Fruit fly (Drosophila melanogaster) whole organism, wandering third instar larva: ENCODE data around the gene CG3164.

Experiments used
- Abd-B ChIP-seq: fragments of >200 bp; optimal IDR thresholded peaks from 2 replicates; lab custom pipeline; 2017; ENCODE audit warnings: missing biosample characterization, missing genetic modification characterization
- CG32264 ChIP-seq: fragments of 200-800 bp; sonication (Bioruptor generic); optimal IDR thresholded peaks from 2 replicates; lab custom pipeline; 2016; ENCODE audit warnings: missing biosample characterization, missing genetic modification characterization
- CrebA ChIP-seq: fragments of 200-800 bp; sonication (Bioruptor generic); optimal IDR thresholded peaks from 2 replicates; lab custom pipeline; 2016; ENCODE audit warnings: missing biosample characterization, mild to moderate bottlenecking, missing genetic modification characterization, borderline replicate concordance
- Dif ChIP-seq: fragments of 200-275, 200-300 bp; sonication (Bioruptor generic); optimal IDR thresholded peaks from 2 replicates; lab custom pipeline; 2018; ENCODE audit warnings: missing biosample characterization, missing genetic modification characterization; ENCODE audit not compliant: partially characterized antibody
- Hr78 ChIP-seq: fragments of >200 bp; optimal IDR thresholded peaks from 2 replicates; lab custom pipeline; 2017; ENCODE audit warnings: missing biosample characterization, missing genetic modification characterization
- Myc ChIP-seq: fragments of >200 bp; optimal IDR thresholded peaks from 2 replicates; lab custom pipeline; 2017
- Rel ChIP-seq, 2 experiments: fragments of 200-800 bp; sonication (Bioruptor generic) in 1 of 2; optimal IDR thresholded peaks; 2 replicates in 1 of 2; 3 replicates in 1 of 2; lab custom pipeline; 2016 to 2019; ENCODE audit warnings: mild to moderate bottlenecking in 2 of 2, missing biosample characterization in 2 of 2, missing genetic modification characterization in 2 of 2, moderate library complexity in 1 of 2
- dl ChIP-seq, 2 experiments: fragments of 175-275, 200-275 bp in 1 of 2; fragments of 200-275 bp in 1 of 2; sonication (Bioruptor generic); optimal IDR thresholded peaks; lab custom pipeline; 2018; ENCODE audit warnings: mild to moderate bottlenecking in 2 of 2, missing biosample characterization in 2 of 2, missing genetic modification characterization in 2 of 2, moderate library complexity in 2 of 2; ENCODE audit not compliant: partially characterized antibody in 2 of 2, insufficient read depth in 1 of 2
- h ChIP-seq: fragments of 200-800 bp; sonication (Bioruptor generic); optimal IDR thresholded peaks from 3 replicates; lab custom pipeline; 2016; ENCODE audit warnings: missing biosample characterization, mild to moderate bottlenecking, missing genetic modification characterization
- lola ChIP-seq: fragments of >200 bp; optimal IDR thresholded peaks from 2 replicates; lab custom pipeline; 2017; ENCODE audit warnings: missing biosample characterization, missing genetic modification characterization
- psq ChIP-seq: fragments of 200-800 bp; sonication (Bioruptor generic); optimal IDR thresholded peaks from 3 replicates; lab custom pipeline; 2017; ENCODE audit warnings: missing biosample characterization, mild to moderate bottlenecking, missing genetic modification characterization, moderate library complexity
- rgr ChIP-seq: fragments of 200-800 bp; sonication (Bioruptor generic); optimal IDR thresholded peaks from 3 replicates; lab custom pipeline; 2016; ENCODE audit warnings: missing biosample characterization, mild to moderate bottlenecking, missing genetic modification characterization
- sv ChIP-seq: fragments of 200-800 bp; sonication (Bioruptor generic); optimal IDR thresholded peaks from 3 replicates; lab custom pipeline; 2016; ENCODE audit warnings: missing biosample characterization, missing genetic modification characterization
- woc ChIP-seq: sonication (Bioruptor generic); optimal IDR thresholded peaks from 2 replicates; lab custom pipeline; 2016; ENCODE audit warnings: missing biosample characterization, mild to moderate bottlenecking, missing genetic modification characterization

DNA sequence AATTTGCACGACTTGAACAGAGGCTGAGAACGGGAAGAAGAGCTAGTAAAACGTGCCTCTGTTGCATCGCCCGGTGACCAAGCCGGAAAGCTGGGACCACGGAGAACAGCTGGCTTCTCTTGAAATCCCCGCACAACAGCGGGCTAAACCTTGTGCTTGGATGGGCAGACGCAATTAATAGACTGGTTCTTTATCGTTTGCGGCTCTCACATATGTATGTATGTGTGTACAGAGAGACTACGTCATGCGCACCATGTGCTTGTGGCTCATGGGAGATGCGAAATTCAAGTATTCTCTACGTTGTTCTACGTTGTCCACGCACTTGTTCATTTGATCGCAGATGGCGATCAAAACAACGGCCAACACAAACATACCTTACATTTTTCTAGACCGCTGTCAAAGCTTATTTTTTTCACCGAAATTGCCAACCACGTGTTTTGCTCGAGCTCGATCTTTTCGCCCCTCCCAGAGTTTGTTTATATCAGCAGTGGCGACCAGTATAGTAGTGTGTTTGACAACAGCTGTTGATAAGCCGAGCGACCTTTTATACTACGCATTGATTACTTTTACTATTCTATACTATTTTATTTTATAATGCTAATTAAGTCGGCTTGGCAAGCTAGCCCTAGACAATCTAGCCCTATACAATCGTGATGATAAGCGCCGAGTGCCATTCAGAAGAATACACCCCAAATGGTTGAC, 21.3 kb downstream of the CG3164 start:
- TF ChIP-seq h (GFP tag; lab: Kevin White, UChicago), result no peak
- TF ChIP-seq psq (GFP tag; lab: Kevin White, UChicago), result no peak
- TF ChIP-seq Myc (lab: Kevin White, UChicago), result no peak
- TF ChIP-seq Hr78 (GFP tag; lab: Kevin White, UChicago), result no peak
- TF ChIP-seq dl (GFP tag; optimal IDR thresholded peaks at IDR 0.05; lab: Kevin White, UChicago; ENCODE audit: insufficient read depth in 1 of 2, partially characterized antibody in 2 of 2), result peak in 1 of 2 experiments; percentile 44
- TF ChIP-seq CrebA, result no peak
- TF ChIP-seq Dif (GFP tag; lab: Kevin White, UChicago), result no peak
- no peak for TF ChIP-seq Abd-B (GFP tag; lab: Kevin White, UChicago)
- no peak for TF ChIP-seq rgr (GFP tag; lab: Kevin White, UChicago)
- TF ChIP-seq Rel (GFP tag; optimal IDR thresholded peaks at IDR 0.05; lab: Kevin White, UChicago), result no peak
- TF ChIP-seq Rel (tag; optimal IDR thresholded peaks at IDR 0.05; lab: Kevin White, UChicago), result peak; percentile 62
- no peak for TF ChIP-seq CG32264
- no peak for TF ChIP-seq woc (GFP tag; lab: Kevin White, UChicago)
- TF ChIP-seq sv (GFP tag; lab: Kevin White, UChicago), result no peak
- TF ChIP-seq lola (GFP tag; lab: Kevin White, UChicago), result no peak
